Fruit fly (Drosophila melanogaster) whole organism, embryonic: ENCODE data around the gene Rab9D.

ENCODE experiments used
- Antp ChIP-seq: fragments of 200-800 bp; sonication (Bioruptor generic); optimal IDR thresholded peaks from 3 replicates; lab custom pipeline; 2016; ENCODE audit warnings: missing biosample characterization, missing genetic modification characterization
- B-H1 ChIP-seq: fragments of 200-800 bp; sonication (Bioruptor generic); IDR thresholded peaks from 3 replicates; pipeline ENCODE4 v1.3.6; 2022; ENCODE audit warnings: missing biosample characterization, missing genetic modification characterization
- CG10462 ChIP-seq: fragments of 200-800 bp; sonication (Bioruptor generic); optimal IDR thresholded peaks from 2 replicates; lab custom pipeline; 2016; ENCODE audit warnings: missing biosample characterization, missing genetic modification characterization
- CG13287 ChIP-seq: fragments of 200-800 bp; sonication (Bioruptor generic); IDR thresholded peaks from 2 replicates; pipeline ENCODE4 v1.3.6; 2022; ENCODE audit warnings: missing biosample characterization, missing genetic modification characterization; ENCODE audit not compliant: partially characterized antibody
- CG14667 ChIP-seq: fragments of 200-800 bp; sonication (Bioruptor generic); IDR thresholded peaks from 2 replicates; pipeline ENCODE4 v1.3.6; 2022; ENCODE audit warnings: missing biosample characterization, missing genetic modification characterization
- CG15011 ChIP-seq: fragments of 200-800 bp; sonication (Bioruptor generic); optimal IDR thresholded peaks from 3 replicates; lab custom pipeline; 2018; ENCODE audit warnings: missing biosample characterization, mild to moderate bottlenecking, missing genetic modification characterization
- CG15696 ChIP-seq: fragments of 200-800 bp; sonication (Bioruptor generic); optimal IDR thresholded peaks from 2 replicates; lab custom pipeline; 2019; ENCODE audit warnings: missing biosample characterization, mild to moderate bottlenecking, missing genetic modification characterization, moderate library complexity
- CG1602 ChIP-seq: fragments of 200-800 bp; sonication (Bioruptor generic); optimal IDR thresholded peaks from 3 replicates; lab custom pipeline; 2016; ENCODE audit warnings: missing biosample characterization, missing genetic modification characterization
- CG1647 ChIP-seq: fragments of 200-800 bp; sonication (Bioruptor generic); optimal IDR thresholded peaks from 3 replicates; lab custom pipeline; 2016; ENCODE audit warnings: missing biosample characterization, missing genetic modification characterization
- CG17328 ChIP-seq: fragments of 200-800 bp; sonication (Bioruptor generic); IDR thresholded peaks from 2 replicates; pipeline ENCODE4 v1.3.6; 2022; ENCODE audit warnings: missing biosample characterization, missing genetic modification characterization
- CG2116 ChIP-seq: fragments of 200-800 bp; sonication (Bioruptor generic); optimal IDR thresholded peaks from 3 replicates; lab custom pipeline; 2018; ENCODE audit warnings: missing biosample characterization, mild to moderate bottlenecking, missing genetic modification characterization
- CG32532 ChIP-seq: fragments of 200-800 bp; sonication (Bioruptor generic); IDR thresholded peaks from 2 replicates; pipeline ENCODE4 v1.3.6; 2022; ENCODE audit warnings: missing biosample characterization, missing genetic modification characterization
- CG3281 ChIP-seq: fragments of 200-800 bp; sonication (Bioruptor generic); optimal IDR thresholded peaks from 3 replicates; lab custom pipeline; 2017; ENCODE audit warnings: missing biosample characterization, mild to moderate bottlenecking, missing genetic modification characterization
- CG33213 ChIP-seq: fragments of 200-800 bp; sonication (Bioruptor generic); optimal IDR thresholded peaks from 3 replicates; lab custom pipeline; 2016; ENCODE audit warnings: missing biosample characterization, missing genetic modification characterization
- CG4360 ChIP-seq: fragments of 200-800 bp; sonication (Bioruptor generic); IDR thresholded peaks from 2 replicates; pipeline ENCODE4 v1.3.6; 2022; ENCODE audit warnings: missing biosample characterization, missing genetic modification characterization
- CG4854 ChIP-seq: fragments of 200-800 bp; sonication (Bioruptor generic); optimal IDR thresholded peaks from 2 replicates; lab custom pipeline; 2016; ENCODE audit warnings: missing biosample characterization, missing genetic modification characterization, inconsistent platforms
- CG7928 ChIP-seq: fragments of 200-800 bp; sonication (Bioruptor generic); optimal IDR thresholded peaks from 2 replicates; lab custom pipeline; 2017; ENCODE audit warnings: missing biosample characterization, mild to moderate bottlenecking, missing genetic modification characterization
- CG8281 ChIP-seq: fragments of 200-800 bp; sonication (Bioruptor generic); optimal IDR thresholded peaks from 2 replicates; lab custom pipeline; 2018; ENCODE audit warnings: missing biosample characterization, mild to moderate bottlenecking, missing genetic modification characterization, moderate library complexity
- CG8924 ChIP-seq: fragments of 200-800 bp; optimal IDR thresholded peaks from 3 replicates; lab custom pipeline; 2019; ENCODE audit warnings: missing biosample characterization, mild to moderate bottlenecking, missing genetic modification characterization, moderate library complexity
- Dad ChIP-seq: fragments of 200-800 bp; sonication (Bioruptor generic); optimal IDR thresholded peaks from 3 replicates; lab custom pipeline; 2016; ENCODE audit warnings: missing biosample characterization, missing genetic modification characterization
- Fer2 ChIP-seq: fragments of 200-800 bp; sonication (Bioruptor generic); optimal IDR thresholded peaks from 2 replicates; lab custom pipeline; 2018; ENCODE audit warnings: missing biosample characterization, mild to moderate bottlenecking, missing genetic modification characterization, moderate library complexity
- Fer3 ChIP-seq: fragments of 200-800 bp; sonication (Bioruptor generic); optimal IDR thresholded peaks from 2 replicates; lab custom pipeline; 2018; ENCODE audit warnings: missing biosample characterization, mild to moderate bottlenecking, missing genetic modification characterization, moderate library complexity
- Rfx ChIP-seq: fragments of 200-800 bp; sonication (Bioruptor generic); IDR thresholded peaks from 2 replicates; pipeline ENCODE4 v1.3.6; 2022; ENCODE audit warnings: missing biosample characterization, missing genetic modification characterization
- Sox102F ChIP-seq: fragments of 200-800 bp; sonication (Bioruptor generic); optimal IDR thresholded peaks from 2 replicates; lab custom pipeline; 2018; ENCODE audit warnings: missing biosample characterization, mild to moderate bottlenecking, missing genetic modification characterization, moderate library complexity
- amos ChIP-seq: fragments of 200-800 bp; sonication (Bioruptor generic); IDR thresholded peaks from 2 replicates; pipeline ENCODE4 v1.3.6; 2022; ENCODE audit warnings: missing biosample characterization, missing genetic modification characterization; ENCODE audit not compliant: partially characterized antibody
- ap ChIP-seq: fragments of 200-800 bp; sonication (Bioruptor generic); IDR thresholded peaks from 2 replicates; pipeline ENCODE4 v1.3.6; 2022; ENCODE audit warnings: missing biosample characterization, missing genetic modification characterization
- ase ChIP-seq: fragments of 200-800 bp; sonication (Bioruptor generic); IDR thresholded peaks from 3 replicates; pipeline ENCODE4 v1.3.6; 2022; ENCODE audit warnings: missing biosample characterization, missing genetic modification characterization
- caup ChIP-seq: fragments of 200-800 bp; sonication (Bioruptor generic); optimal IDR thresholded peaks from 3 replicates; lab custom pipeline; 2017; ENCODE audit warnings: missing biosample characterization, mild to moderate bottlenecking, missing genetic modification characterization, moderate library complexity; ENCODE audit not compliant: severe bottlenecking
- da ChIP-seq: fragments of 200-800 bp; sonication (Bioruptor generic); optimal IDR thresholded peaks from 2 replicates; lab custom pipeline; 2016; ENCODE audit warnings: missing biosample characterization, missing genetic modification characterization
- dimm ChIP-seq: fragments of 200-800 bp; sonication (Bioruptor generic); IDR thresholded peaks from 2 replicates; pipeline ENCODE4 v1.3.6; 2022; ENCODE audit warnings: missing biosample characterization, missing genetic modification characterization
- esg ChIP-seq: fragments of 200-800 bp; sonication (Bioruptor generic); conservative IDR thresholded peaks from 2 replicates; pipeline ENCODE4 v1.3.6; 2022; ENCODE audit warnings: missing biosample characterization, missing genetic modification characterization
- grau ChIP-seq: fragments of 200-800 bp; optimal IDR thresholded peaks from 3 replicates; lab custom pipeline; 2019; ENCODE audit warnings: missing biosample characterization, mild to moderate bottlenecking, missing genetic modification characterization, moderate library complexity
- hbn ChIP-seq: fragments of 200-800 bp; sonication (Bioruptor generic); IDR thresholded peaks from 2 replicates; pipeline ENCODE4 v1.3.6; 2022; ENCODE audit warnings: missing biosample characterization, missing genetic modification characterization; ENCODE audit not compliant: partially characterized antibody
- kni ChIP-seq: fragments of 200-800 bp; sonication (Bioruptor generic); optimal IDR thresholded peaks from 3 replicates; lab custom pipeline; 2017; ENCODE audit warnings: mild to moderate bottlenecking, missing biosample characterization, missing genetic modification reagents, missing genetic modification characterization
- nerfin-1 ChIP-seq: fragments of 200-800 bp; sonication (Bioruptor generic); optimal IDR thresholded peaks from 3 replicates; lab custom pipeline; 2019; ENCODE audit warnings: missing biosample characterization, mild to moderate bottlenecking, missing genetic modification characterization, moderate library complexity
- nerfin-2 ChIP-seq: fragments of 200-800 bp; sonication (Bioruptor generic); IDR thresholded peaks from 2 replicates; pipeline ENCODE4 v1.3.6; 2022; ENCODE audit warnings: missing biosample characterization, missing genetic modification characterization; ENCODE audit not compliant: partially characterized antibody
- pan ChIP-seq, 4 experiments: fragments of >200 bp in 3 of 4; fragments of 200-800 bp in 1 of 4; sonication (Bioruptor generic) in 1 of 4; optimal IDR thresholded peaks in 3 of 4; IDR thresholded peaks in 1 of 4; 2 replicates each; pipeline versions ENCODE4 v1.3.6 to Lab custom; 2017 to 2022; ENCODE audit warnings: missing biosample characterization in 2 of 4, missing genetic modification characterization in 2 of 4, mixed read lengths in 1 of 4
- pho ChIP-seq: fragments of 200-800 bp; sonication (Bioruptor generic); optimal IDR thresholded peaks from 2 replicates; lab custom pipeline; 2016; ENCODE audit warnings: missing biosample characterization, missing genetic modification characterization
- prd ChIP-seq, 3 experiments: fragments of >200 bp in 2 of 3; fragments of 200-800 bp in 1 of 3; sonication (Bioruptor generic) in 1 of 3; optimal IDR thresholded peaks in 2 of 3; IDR thresholded peaks in 1 of 3; 2 replicates in 2 of 3; 3 replicates in 1 of 3; pipeline versions ENCODE4 v1.3.6 to Lab custom; 2017 to 2022; ENCODE audit warnings: missing biosample characterization in 1 of 3, missing genetic modification characterization in 1 of 3
- shn ChIP-seq: fragments of 200-800 bp; sonication (Bioruptor generic); optimal IDR thresholded peaks from 3 replicates; lab custom pipeline; 2016; ENCODE audit warnings: missing biosample characterization, missing genetic modification characterization
- slou ChIP-seq: fragments of 200-800 bp; sonication (Bioruptor generic); optimal IDR thresholded peaks from 3 replicates; lab custom pipeline; 2016; ENCODE audit warnings: missing biosample characterization, missing genetic modification characterization
- tin ChIP-seq: fragments of 200-800 bp; sonication (Bioruptor generic); optimal IDR thresholded peaks from 3 replicates; lab custom pipeline; 2016; ENCODE audit warnings: missing biosample characterization, missing genetic modification characterization
- tup ChIP-seq: fragments of 200-800 bp; sonication (Bioruptor generic); optimal IDR thresholded peaks from 2 replicates; lab custom pipeline; 2016; ENCODE audit warnings: missing biosample characterization, mild to moderate bottlenecking, missing genetic modification characterization, moderate library complexity
- unc-4 ChIP-seq: fragments of 200-800 bp; sonication (Bioruptor generic); IDR thresholded peaks from 2 replicates; pipeline ENCODE4 v1.3.6; 2022; ENCODE audit warnings: missing biosample characterization, missing genetic modification characterization; ENCODE audit not compliant: partially characterized antibody
- zf30C ChIP-seq: fragments of 200-800 bp; sonication (Bioruptor generic); optimal IDR thresholded peaks from 3 replicates; lab custom pipeline; 2018; ENCODE audit warnings: missing biosample characterization, mild to moderate bottlenecking, missing genetic modification characterization

The Rab9D gene

DNA sequence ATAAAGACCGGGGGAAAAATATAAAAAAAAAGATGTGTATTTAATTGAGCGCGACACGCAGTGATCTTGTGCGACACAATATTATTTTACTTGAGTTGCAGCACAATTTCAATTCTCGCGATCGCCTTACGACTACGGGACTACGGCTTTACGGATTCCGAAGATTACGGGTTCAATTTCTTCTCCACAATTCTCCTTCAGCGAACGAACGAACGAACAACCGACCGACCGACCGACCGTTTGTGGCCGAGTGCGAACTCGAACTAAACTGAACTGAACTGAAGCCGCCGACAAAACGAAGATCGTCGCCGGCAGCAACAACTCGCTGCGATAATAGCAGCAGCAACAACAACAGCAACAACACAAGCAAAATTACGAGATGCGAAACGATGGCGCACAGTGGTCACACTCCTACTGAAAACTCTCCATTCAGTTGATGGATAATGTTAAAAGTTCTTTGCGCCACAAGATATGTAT lies 3.7 kb upstream of the Rab9D start, which contains the start of gene spri (continued):
- TF ChIP-seq ase: 0 out of 3 replicates have a peak, but pooled peaks have one; percentile 45
- TF ChIP-seq amos (GFP tag; lab: Robert Waterston, UW): peak; percentile 12; the same call in 1 of the 2 replicates
- no peak for TF ChIP-seq pho (GFP tag; lab: Kevin White, UChicago)
- TF ChIP-seq CG32532 (GFP tag; lab: Robert Waterston, UW): peak; percentile 51
- TF ChIP-seq CG8281 (tag; lab: Kevin White, UChicago): no peak
- TF ChIP-seq Sox102F (GFP tag; lab: Kevin White, UChicago): peak; percentile 31
- TF ChIP-seq pan (optimal IDR thresholded peaks at IDR 0.05; lab: Kevin White, UChicago): no peak
- peak in 1 of 2 experiments; percentile 10 for TF ChIP-seq pan (GFP tag; optimal IDR thresholded peaks at IDR 0.05 in 1 of 2, IDR thresholded peaks at IDR 0.05 in 1 of 2)
- TF ChIP-seq CG1602 (GFP tag; lab: Kevin White, UChicago): no peak
- no peak for TF ChIP-seq Antp (GFP tag; lab: Kevin White, UChicago)
- peak; percentile 89 for TF ChIP-seq CG4360 (GFP tag; lab: Robert Waterston, UW)
- TF ChIP-seq CG17328 (GFP tag; lab: Robert Waterston, UW): 0 out of 2 replicates have a peak, but pooled peaks have one; percentile 19
- TF ChIP-seq hbn (GFP tag; lab: Robert Waterston, UW): no peak
- TF ChIP-seq, all 482 proteins: peak for 61

DNA sequence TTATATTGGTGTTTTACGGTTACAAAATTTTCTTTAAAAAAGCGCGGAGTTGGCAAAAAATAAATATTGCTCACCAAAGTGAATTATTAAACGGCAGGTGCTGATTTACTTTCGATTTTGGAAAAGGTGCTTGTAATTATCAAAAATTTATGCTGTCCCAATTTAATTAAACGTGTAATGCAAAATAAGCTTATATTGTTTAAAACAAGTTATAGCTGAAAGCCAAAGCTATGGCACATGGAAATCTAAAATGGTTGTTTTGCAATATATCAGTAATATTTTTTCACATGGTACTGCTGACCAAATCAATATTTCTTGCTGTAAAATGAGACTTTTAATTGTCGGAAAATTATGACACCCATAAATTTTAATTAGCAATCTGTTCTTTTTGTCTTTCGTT lies 2.7 kb upstream of the Rab9D start:
- TF ChIP-seq prd (optimal IDR thresholded peaks at IDR 0.05; lab: Kevin White, UChicago) (no peak), prd (GFP tag; IDR thresholded peaks at IDR 0.05; lab: Robert Waterston, UW) (no peak), CG14667 (GFP tag; lab: Robert Waterston, UW) (no peak), caup (GFP tag; lab: Kevin White, UChicago) (no peak), CG13287 (GFP tag; lab: Robert Waterston, UW) (no peak), Sox102F (GFP tag; lab: Kevin White, UChicago) (no peak), tin (GFP tag; lab: Kevin White, UChicago) (no peak), nerfin-2 (GFP tag; lab: Robert Waterston, UW) (no peak), ap (GFP tag; lab: Robert Waterston, UW) (no peak), CG15696 (tag; lab: Kevin White, UChicago) (no peak), kni (GFP tag; lab: Kevin White, UChicago) (no peak), esg (GFP tag; lab: Robert Waterston, UW) (no peak), CG7928 (GFP tag; lab: Kevin White, UChicago) (no peak), Fer2 (tag; lab: Kevin White, UChicago) (no peak), Dad (GFP tag; lab: Kevin White, UChicago) (no peak), nerfin-1 (tag; lab: Kevin White, UChicago) (no peak)

DNA sequence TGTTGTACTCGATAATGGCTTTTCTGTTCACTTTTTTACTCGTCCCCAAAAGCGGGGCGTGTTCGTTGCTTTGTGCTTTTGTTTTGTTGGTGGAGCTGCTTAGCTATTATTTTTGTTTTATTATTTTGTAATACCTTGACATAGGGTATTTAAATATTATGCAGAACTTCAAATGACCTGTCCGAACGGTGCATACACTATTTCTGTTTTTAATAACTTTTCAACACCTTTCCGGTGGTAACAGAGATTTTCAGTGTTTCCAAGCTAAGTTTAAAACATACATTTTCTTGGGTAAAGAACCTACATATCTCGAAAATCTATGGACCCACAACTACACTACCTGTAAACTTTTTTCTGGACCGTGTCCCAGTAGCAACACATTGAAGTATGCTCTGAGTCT lies 1.4 kb upstream of the Rab9D start:
- TF ChIP-seq zf30C (GFP tag; lab: Kevin White, UChicago): no peak
- no peak for TF ChIP-seq nerfin-2 (GFP tag; lab: Robert Waterston, UW)
- TF ChIP-seq ap (GFP tag; lab: Robert Waterston, UW): peak; percentile 4; the same call in 1 of the 2 replicates
- peak; percentile 31 for TF ChIP-seq Fer3 (tag; lab: Kevin White, UChicago)
- TF ChIP-seq CG33213 (GFP tag; lab: Kevin White, UChicago): no peak
- TF ChIP-seq B-H1 (GFP tag; lab: Robert Waterston, UW): peak; percentile 13; the same call in 1 of the 3 replicates
- no peak for TF ChIP-seq unc-4
- TF ChIP-seq slou: no peak
- TF ChIP-seq shn (GFP tag; lab: Kevin White, UChicago): no peak
- peak; percentile 5 for TF ChIP-seq CG4854 (GFP tag; lab: Kevin White, UChicago)
- peak; percentile 48 for TF ChIP-seq grau (tag; lab: Kevin White, UChicago)
- TF ChIP-seq tup (GFP tag; lab: Kevin White, UChicago): no peak
- TF ChIP-seq CG2116 (GFP tag; lab: Kevin White, UChicago): no peak
- no peak for TF ChIP-seq CG10462 (GFP tag; lab: Kevin White, UChicago)
- peak; percentile 34; the same call in 1 of the 2 replicates for TF ChIP-seq dimm (GFP tag; lab: Robert Waterston, UW)
- TF ChIP-seq CG8924 (tag; lab: Kevin White, UChicago): peak; percentile 31
- TF ChIP-seq Rfx (GFP tag; lab: Robert Waterston, UW): peak; percentile 75
- TF ChIP-seq da: no peak
- no peak for TF ChIP-seq CG15011 (GFP tag; lab: Kevin White, UChicago)
- TF ChIP-seq CG3281 (GFP tag; lab: Kevin White, UChicago): peak; percentile 50
- peak; percentile 17 for TF ChIP-seq CG1647
